Worm (Caenorhabditis elegans) whole organism, early embryonic: ENCODE data around the gene eppl-1.

Experiments
- F13C5.2 ChIP-seq: sonication (generic microtip); optimal IDR thresholded peaks from 2 replicates; lab custom pipeline; 2017; ENCODE audit warnings: mild to moderate bottlenecking, missing genetic modification characterization, inconsistent platforms, missing compliant biosample characterization
- aly-1 ChIP-seq: sonication (generic microtip); optimal IDR thresholded peaks from 2 replicates; lab custom pipeline; 2016; ENCODE audit warnings: missing genetic modification characterization, missing compliant biosample characterization
- ama-1 ChIP-seq: fragments of 150-350 bp; optimal IDR thresholded peaks from 2 replicates; lab custom pipeline; 2014
- ets-7 ChIP-seq: sonication (generic microtip); optimal IDR thresholded peaks from 2 replicates; lab custom pipeline; 2016; ENCODE audit warnings: missing genotype, missing genetic modification characterization, missing compliant biosample characterization
- flt-1 ChIP-seq: fragments of 200-800 bp; sonication (Bioruptor generic); IDR thresholded peaks from 2 replicates; pipeline ENCODE4 v1.3.6; 2022; ENCODE audit warnings: missing genetic modification characterization, missing compliant biosample characterization
- scrt-1 ChIP-seq: fragments of 200-800 bp; sonication (Bioruptor generic); IDR thresholded peaks from 2 replicates; pipeline ENCODE4 v1.3.6; 2022; ENCODE audit warnings: missing genetic modification characterization, missing compliant biosample characterization

DNA sequence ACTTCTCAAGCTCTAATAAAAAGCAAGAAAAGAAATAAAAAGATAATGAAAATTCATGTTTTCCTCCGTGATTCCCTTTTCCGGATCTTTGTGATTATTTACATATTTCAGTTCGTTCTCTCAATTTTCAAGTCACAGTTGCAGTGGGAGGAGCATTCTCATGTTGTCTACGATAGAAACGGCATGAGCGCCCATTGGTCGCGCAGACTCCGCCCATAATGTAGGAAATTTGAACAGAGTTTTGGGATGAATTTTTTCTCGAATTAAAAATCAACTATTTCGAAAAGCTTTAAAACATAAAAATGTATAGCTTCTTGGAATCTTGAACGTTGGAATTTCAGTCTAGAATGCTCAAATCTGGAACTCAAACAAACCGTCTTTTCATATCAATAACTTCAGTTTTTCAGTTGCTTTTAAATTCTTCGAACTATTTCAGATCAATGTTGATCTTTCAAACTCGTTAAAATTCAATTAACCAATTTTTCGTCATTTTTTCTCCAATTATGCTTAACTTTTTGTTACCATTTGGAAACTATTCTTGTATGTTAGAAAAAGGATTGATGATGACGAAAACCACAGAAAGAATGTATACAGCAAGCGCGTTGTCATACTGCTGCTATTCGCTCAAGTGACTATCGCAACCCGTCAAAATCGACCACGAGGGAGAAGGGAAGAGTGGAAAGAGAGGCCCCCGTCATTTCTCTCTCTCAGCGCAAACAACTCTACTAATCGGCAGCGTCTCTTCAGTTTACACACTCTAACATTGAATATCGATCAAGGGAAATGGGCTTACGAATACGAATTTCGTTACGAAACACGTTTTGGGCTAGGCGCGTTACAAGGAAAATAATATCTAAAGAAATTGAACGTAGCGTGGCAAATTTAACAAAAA, 19.7 kb downstream of the eppl-1 start:
- TF ChIP-seq F13C5.2 (tag; lab: Kevin White, UChicago) (no peak), ama-1 (lab: Kevin White, UChicago) (peak; percentile 51), aly-1 (tag; lab: Kevin White, UChicago) (peak; percentile 11), flt-1 (GFP tag; lab: Robert Waterston, UW) (0 out of 2 replicates have a peak, but pooled peaks have one; percentile 35), ets-7 (tag; lab: Kevin White, UChicago) (no peak), scrt-1 (GFP tag; lab: Robert Waterston, UW) (no peak)
